Worm (Caenorhabditis elegans) whole organism, early embryonic: ENCODE results near the gene asp-2.

Experiments used
- ama-1 ChIP-seq: fragments of 150-350 bp; optimal IDR thresholded peaks from 2 replicates; lab custom pipeline; 2014
- ets-7 ChIP-seq: sonication (generic microtip); optimal IDR thresholded peaks from 2 replicates; lab custom pipeline; 2016; ENCODE audit warnings: missing genotype, missing genetic modification characterization, missing compliant biosample characterization

DNA sequence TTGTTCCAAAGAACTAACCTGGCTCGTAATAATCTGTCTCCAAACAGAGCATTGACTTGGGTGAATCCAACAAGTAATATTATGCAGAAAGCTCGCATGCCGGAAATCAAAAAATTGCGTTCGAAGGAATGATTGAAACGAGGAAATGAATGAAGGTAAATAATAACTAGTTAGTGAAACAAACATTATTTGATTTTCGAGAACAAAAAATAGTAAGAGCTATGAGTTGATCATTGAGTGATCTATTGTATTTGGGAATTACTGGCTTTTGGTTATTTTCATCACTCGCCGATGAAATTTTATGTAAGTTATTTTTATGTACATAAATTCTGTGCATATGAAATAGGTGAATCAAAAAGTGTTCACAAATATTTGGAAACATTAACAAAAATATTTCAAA, 48.1 kb upstream of the asp-2 start, which contains the start of gene B0222.5:
- TF ChIP-seq ama-1 (lab: Kevin White, UChicago) (no peak), ets-7 (no peak)
